Worm (Caenorhabditis elegans) whole organism, late embryonic: ENCODE results near the gene lido-1.
"Not testable (repeated sequence)": the region's sequence is repeated elsewhere in the genome, so short reads cannot be mapped to it uniquely, and the experiment has no call there.

Experiments used
- K02D7.2 ChIP-seq: sonication (generic microtip); optimal IDR thresholded peaks from 2 replicates; lab custom pipeline; 2017; ENCODE audit warnings: mild to moderate bottlenecking, missing genetic modification characterization, missing compliant biosample characterization
- K09A11.1 ChIP-seq: sonication (generic microtip); optimal IDR thresholded peaks from 2 replicates; lab custom pipeline; 2017; ENCODE audit warnings: antibody characterized with exemption, mild to moderate bottlenecking, missing genetic modification characterization, missing compliant biosample characterization; ENCODE audit not compliant: insufficient read depth
- T23F11.4 ChIP-seq: fragments of 200-800 bp; sonication (Bioruptor generic); optimal IDR thresholded peaks from 2 replicates; lab custom pipeline; 2018; ENCODE audit warnings: mild to moderate bottlenecking, missing genetic modification characterization, missing compliant biosample characterization
- ahr-1 ChIP-seq: sonication (generic microtip); optimal IDR thresholded peaks from 2 replicates; lab custom pipeline; 2016; ENCODE audit warnings: missing genetic modification characterization, missing compliant biosample characterization
- ceh-14 ChIP-seq: sonication (generic microtip); optimal IDR thresholded peaks from 2 replicates; lab custom pipeline; 2016; ENCODE audit warnings: missing genotype, missing genetic modification characterization, missing compliant biosample characterization
- ceh-2 ChIP-seq: sonication (generic microtip); optimal IDR thresholded peaks from 2 replicates; lab custom pipeline; 2016; ENCODE audit warnings: missing genotype, missing genetic modification characterization, missing compliant biosample characterization
- ceh-24 ChIP-seq: sonication (generic microtip); optimal IDR thresholded peaks from 2 replicates; lab custom pipeline; 2016; ENCODE audit warnings: mild to moderate bottlenecking, missing genetic modification characterization, missing compliant biosample characterization
- ceh-31 ChIP-seq: sonication (generic microtip); optimal IDR thresholded peaks from 2 replicates; lab custom pipeline; 2016; ENCODE audit warnings: missing genetic modification characterization, missing compliant biosample characterization
- ceh-48 ChIP-seq: sonication (generic microtip); optimal IDR thresholded peaks from 2 replicates; lab custom pipeline; 2016; ENCODE audit warnings: missing genetic modification characterization, inconsistent platforms, missing compliant biosample characterization
- ceh-9 ChIP-seq: sonication (generic microtip); optimal IDR thresholded peaks from 2 replicates; lab custom pipeline; 2016; ENCODE audit warnings: mild to moderate bottlenecking, missing genetic modification characterization, inconsistent platforms, missing compliant biosample characterization
- che-1 ChIP-seq: sonication (generic microtip); optimal IDR thresholded peaks from 2 replicates; lab custom pipeline; 2016; ENCODE audit warnings: mild to moderate bottlenecking, missing genetic modification characterization, missing compliant biosample characterization
- elt-2 ChIP-seq: sonication (generic microtip); optimal IDR thresholded peaks from 2 replicates; lab custom pipeline; 2016; ENCODE audit warnings: missing genetic modification reagents, missing genetic modification characterization, missing compliant biosample characterization
- ets-4 ChIP-seq: sonication (generic microtip); optimal IDR thresholded peaks from 2 replicates; lab custom pipeline; 2016; ENCODE audit warnings: missing genetic modification characterization, missing compliant biosample characterization
- fkh-10 ChIP-seq: fragments of 150-350 bp; optimal IDR thresholded peaks from 2 replicates; lab custom pipeline; 2014; ENCODE audit warnings: missing biosample characterization, missing genetic modification reagents, missing genetic modification characterization
- gmeb-2 ChIP-seq: sonication (generic microtip); optimal IDR thresholded peaks from 2 replicates; lab custom pipeline; 2016; ENCODE audit warnings: missing genetic modification characterization, inconsistent platforms, missing compliant biosample characterization
- hlh-15 ChIP-seq: sonication (generic microtip); optimal IDR thresholded peaks from 2 replicates; lab custom pipeline; 2016; ENCODE audit warnings: missing genetic modification characterization, missing compliant biosample characterization
- hlh-30 ChIP-seq: sonication (generic microtip); optimal IDR thresholded peaks from 2 replicates; lab custom pipeline; 2017; ENCODE audit warnings: antibody characterized with exemption, missing genetic modification characterization, missing compliant biosample characterization; ENCODE audit not compliant: insufficient read depth
- hlh-6 ChIP-seq: sonication (generic microtip); optimal IDR thresholded peaks from 2 replicates; lab custom pipeline; 2016; ENCODE audit warnings: missing genotype, missing genetic modification characterization, missing compliant biosample characterization
- lim-6 ChIP-seq: sonication (generic microtip); optimal IDR thresholded peaks from 2 replicates; lab custom pipeline; 2016; ENCODE audit warnings: missing genetic modification characterization, missing compliant biosample characterization
- lin-11 ChIP-seq: fragments of 200-800 bp; sonication (Bioruptor generic); optimal IDR thresholded peaks from 2 replicates; lab custom pipeline; 2018; ENCODE audit warnings: mild to moderate bottlenecking, missing genetic modification characterization, missing compliant biosample characterization
- madf-2 ChIP-seq: sonication (generic microtip); optimal IDR thresholded peaks from 2 replicates; lab custom pipeline; 2017; ENCODE audit warnings: missing genetic modification characterization, missing compliant biosample characterization
- mec-3 ChIP-seq: sonication (generic microtip); optimal IDR thresholded peaks from 2 replicates; lab custom pipeline; 2016; ENCODE audit warnings: borderline replicate concordance, missing genetic modification characterization, missing compliant biosample characterization
- odd-2 ChIP-seq: sonication (generic microtip); optimal IDR thresholded peaks from 2 replicates; lab custom pipeline; 2017; ENCODE audit warnings: antibody characterized with exemption, mild to moderate bottlenecking, missing genetic modification characterization, missing compliant biosample characterization
- pax-1 ChIP-seq: fragments of 150-350 bp; optimal IDR thresholded peaks from 2 replicates; lab custom pipeline; 2014; ENCODE audit warnings: missing biosample characterization, missing genetic modification characterization
- pha-2 ChIP-seq: sonication (generic microtip); optimal IDR thresholded peaks from 2 replicates; lab custom pipeline; 2017; ENCODE audit warnings: mild to moderate bottlenecking, missing genetic modification characterization, missing compliant biosample characterization
- pqm-1 ChIP-seq: sonication (generic microtip); optimal IDR thresholded peaks from 2 replicates; lab custom pipeline; 2016; ENCODE audit warnings: missing genetic modification characterization, missing compliant biosample characterization
- rnt-1 ChIP-seq: sonication (generic microtip); optimal IDR thresholded peaks from 2 replicates; lab custom pipeline; 2016; ENCODE audit warnings: missing genetic modification characterization, missing compliant biosample characterization
- sox-2 ChIP-seq: fragments of 200-800 bp; sonication (Bioruptor generic); IDR thresholded peaks from 2 replicates; pipeline ENCODE4 v1.3.6; 2022; ENCODE audit warnings: missing genetic modification reagents, missing genetic modification characterization, missing compliant biosample characterization
- sox-4 ChIP-seq: sonication (generic microtip); optimal IDR thresholded peaks from 2 replicates; lab custom pipeline; 2017; ENCODE audit warnings: mild to moderate bottlenecking, missing genetic modification characterization, inconsistent platforms, missing compliant biosample characterization
- tbx-2 ChIP-seq: sonication (generic microtip); optimal IDR thresholded peaks from 2 replicates; lab custom pipeline; 2016; ENCODE audit warnings: missing genetic modification characterization, missing compliant biosample characterization
- unc-42 ChIP-seq: sonication (generic microtip); optimal IDR thresholded peaks from 2 replicates; lab custom pipeline; 2016; ENCODE audit warnings: missing genotype, missing genetic modification characterization, missing compliant biosample characterization
- zip-5 ChIP-seq: sonication (generic microtip); optimal IDR thresholded peaks from 2 replicates; lab custom pipeline; 2016; ENCODE audit warnings: missing genetic modification characterization, missing compliant biosample characterization
- ztf-16 ChIP-seq: sonication (generic microtip); optimal IDR thresholded peaks from 2 replicates; lab custom pipeline; 2017; ENCODE audit warnings: missing genetic modification characterization, missing compliant biosample characterization

Gene lido-1

DNA sequence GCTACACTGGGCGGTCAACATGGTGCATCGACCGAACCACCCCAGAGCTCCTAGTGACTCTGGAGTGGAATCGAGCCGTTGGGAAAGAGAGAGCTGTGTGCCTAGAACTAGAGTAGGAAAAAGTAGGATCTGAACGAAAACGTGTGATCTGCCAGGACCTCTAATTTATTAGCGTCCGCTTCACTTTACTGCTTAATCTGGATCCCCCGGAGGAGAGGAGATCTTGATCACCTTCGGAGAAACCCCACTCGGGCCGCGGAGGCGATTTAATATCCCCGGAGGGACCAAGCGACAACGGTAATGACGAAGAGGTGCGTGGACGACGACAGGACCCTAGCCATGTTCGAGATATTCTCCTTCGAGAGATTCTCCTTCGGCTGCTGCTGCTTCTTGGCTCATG lies 21.0 kb upstream of the lido-1 start, which contains the start of gene K09E3.2:
Gene K09E3.2, plus strand, starts transcription at position 301 of the 400 bp plus-strand sequence.
- not testable (repeated sequence) for TF ChIP-seq sox-2 (GFP tag; lab: Robert Waterston, UW); ahr-1; K02D7.2 (tag; lab: Kevin White, UChicago)

- TF ChIP-seq ets-4 (tag; lab: Kevin White, UChicago) (no peak), ceh-14 (tag; lab: Kevin White, UChicago) (no peak), zip-5 (tag; lab: Kevin White, UChicago) (no peak), pqm-1 (tag; lab: Kevin White, UChicago) (no peak), ceh-48 (tag; lab: Kevin White, UChicago) (no peak), hlh-6 (no peak), T23F11.4 (GFP tag; lab: Kevin White, UChicago) (no peak)
Observed at ce11 chrX:17115089-17115488, 18.7 kb upstream of the lido-1 start, which contains the start of gene lido-6. Gene lido-6 (minus strand): TSS chrX:17115189.

ce11 chrX:17110555-17110954 lies 14.2 kb upstream of the lido-1 start, which contains the start of gene lido-5:
Gene lido-5 (minus strand): TSS chrX:17110655.
- no peak for TF ChIP-seq T23F11.4 (GFP tag; lab: Kevin White, UChicago)
- TF ChIP-seq, all 69 proteins: peak for 0

- TF ChIP-seq ceh-9 (tag; lab: Kevin White, UChicago) (no peak), sox-4 (tag; lab: Kevin White, UChicago) (no peak), fkh-10 (GFP tag; lab: Kevin White, UChicago) (no peak), pha-2 (tag; lab: Kevin White, UChicago) (no peak), pax-1 (no peak), mec-3 (tag; lab: Kevin White, UChicago) (no peak), K09A11.1 (tag; lab: Kevin White, UChicago) (no peak), madf-2 (tag; lab: Kevin White, UChicago) (no peak), rnt-1 (no peak), ceh-24 (tag; lab: Kevin White, UChicago) (no peak), ets-4 (tag; lab: Kevin White, UChicago) (no peak), ceh-31 (tag; lab: Kevin White, UChicago) (no peak), lim-6 (tag; lab: Kevin White, UChicago) (no peak), che-1 (tag; lab: Kevin White, UChicago) (no peak), hlh-15 (tag; lab: Kevin White, UChicago) (no peak), gmeb-2 (no peak), ceh-14 (tag; lab: Kevin White, UChicago) (no peak), unc-42 (tag; lab: Kevin White, UChicago) (no peak)
Observed at ce11 chrX:17107670-17108069, 11.3 kb upstream of the lido-1 start, which contains the start of gene lido-4. Gene lido-4 (minus strand): TSS chrX:17107770.

DNA sequence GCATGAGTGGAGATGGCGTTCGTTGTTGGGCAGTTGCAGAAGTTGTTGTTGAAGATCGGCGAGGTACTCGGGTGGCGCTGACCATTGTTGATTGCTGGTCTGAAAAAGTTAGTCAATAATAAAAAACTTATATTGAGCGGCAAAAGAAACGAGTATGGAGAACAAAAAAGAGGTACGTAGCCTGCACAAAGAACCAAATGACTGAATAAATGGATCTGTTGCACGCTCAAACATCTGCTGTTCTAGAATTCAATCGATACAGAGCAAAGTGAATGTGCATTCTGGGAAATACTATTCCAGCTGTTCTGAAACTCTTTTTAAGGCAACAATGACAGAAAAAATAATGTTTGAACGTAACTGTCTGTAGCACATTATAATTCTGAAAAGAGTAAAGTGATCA lies 4.3 kb upstream of the lido-1 start, which contains the start of gene lido-2:
Gene lido-2, minus strand, starts transcription at position 101 of the 400 bp plus-strand sequence.
- TF ChIP-seq hlh-30 (tag; lab: Kevin White, UChicago): no peak
- no peak for TF ChIP-seq K09A11.1 (tag; lab: Kevin White, UChicago)
- TF ChIP-seq ztf-16: no peak
- no peak for TF ChIP-seq rnt-1
- TF ChIP-seq tbx-2 (tag; lab: Kevin White, UChicago): no peak
- TF ChIP-seq lin-11 (tag; lab: Kevin White, UChicago): no peak
- no peak for TF ChIP-seq elt-2 (tag; lab: Kevin White, UChicago)

DNA sequence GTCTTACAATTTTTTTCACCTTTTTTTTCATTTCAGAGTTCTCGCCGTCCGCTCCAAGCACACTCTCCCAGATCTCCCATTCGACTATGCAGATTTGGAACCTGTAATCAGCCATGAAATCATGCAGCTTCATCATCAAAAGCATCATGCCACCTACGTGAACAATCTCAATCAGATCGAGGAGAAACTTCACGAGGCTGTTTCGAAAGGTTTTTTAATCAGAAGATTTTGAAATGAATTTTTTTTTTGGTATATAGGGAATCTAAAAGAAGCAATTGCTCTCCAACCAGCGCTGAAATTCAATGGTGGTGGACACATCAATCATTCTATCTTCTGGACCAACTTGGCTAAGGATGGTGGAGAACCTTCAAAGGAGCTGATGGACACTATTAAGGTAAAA lies 3.2 kb downstream of the lido-1 start, which contains the start of gene C08A9.3:
Gene C08A9.3, minus strand, starts transcription at position 101 of the 400 bp plus-strand sequence.
- TF ChIP-seq odd-2 (tag; lab: Kevin White, UChicago): no peak
- TF ChIP-seq ceh-2 (tag; lab: Kevin White, UChicago): no peak
- TF ChIP-seq ceh-24 (tag; lab: Kevin White, UChicago): no peak
- TF ChIP-seq gmeb-2: no peak
- TF ChIP-seq zip-5 (tag; lab: Kevin White, UChicago): no peak
- TF ChIP-seq ets-4 (tag; lab: Kevin White, UChicago): no peak
- TF ChIP-seq ceh-31 (tag; lab: Kevin White, UChicago): no peak
- no peak for TF ChIP-seq sox-4 (tag; lab: Kevin White, UChicago)
